Worm (Caenorhabditis elegans): Measurements from ENCODE around the gene T25E4.1.

T25E4.1 gene

ce11 chrII:5578714-5579113 lies 579 bp downstream of the T25E4.1 start:
- TF ChIP-seq unc-120 (tag; optimal IDR thresholded peaks at IDR 0.05; ENCODE audit: poor library complexity, severe bottlenecking) (no peak), mab-5 (tag; optimal IDR thresholded peaks at IDR 0.05) (no peak), mls-2 (tag; optimal IDR thresholded peaks at IDR 0.05) (no peak), ces-1 (GFP tag; optimal IDR thresholded peaks at IDR 0.05) (no peak), nhr-12 (tag; optimal IDR thresholded peaks at IDR 0.05) (no peak)

DNA sequence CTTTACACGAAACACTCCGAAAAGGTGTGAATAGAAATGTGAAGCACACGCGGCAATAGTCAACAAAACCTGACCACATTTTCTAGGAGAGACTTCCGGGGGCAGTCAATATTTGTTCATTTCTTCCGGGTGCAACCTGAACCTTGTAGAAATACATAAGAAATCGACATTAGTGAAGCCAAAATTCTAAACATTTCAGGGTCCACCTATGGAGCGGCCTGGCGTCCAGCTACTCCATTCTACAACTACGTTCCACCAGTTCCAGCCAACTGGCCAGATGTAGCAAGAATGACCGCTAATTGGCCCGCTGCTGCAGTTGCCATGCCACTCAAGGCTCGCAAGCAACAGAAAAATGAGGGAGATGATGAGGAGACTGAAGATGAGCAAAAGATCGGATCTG lies 1.1 kb downstream of the T25E4.1 start:
- TF ChIP-seq sem-2 (GFP tag; optimal IDR thresholded peaks at IDR 0.05) (no peak), pha-4 (tag; optimal IDR thresholded peaks at IDR 0.05) (peak; percentile 1)

- TF ChIP-seq pha-4 (tag; optimal IDR thresholded peaks at IDR 0.05) (no peak), nhr-76 (tag; optimal IDR thresholded peaks at IDR 0.05) (no peak), nhr-2 (tag; optimal IDR thresholded peaks at IDR 0.05) (no peak), ham-2 (GFP tag; optimal IDR thresholded peaks at IDR 0.05) (no peak), mls-2 (tag; optimal IDR thresholded peaks at IDR 0.05) (no peak), hlh-1 (tag; optimal IDR thresholded peaks at IDR 0.05) (no peak), nhr-237 (tag; optimal IDR thresholded peaks at IDR 0.05) (no peak), lin-32 (GFP tag; optimal IDR thresholded peaks at IDR 0.05) (no peak), ceh-43 (GFP tag; optimal IDR thresholded peaks at IDR 0.05) (no peak), M03D4.4 (tag; optimal IDR thresholded peaks at IDR 0.05) (no peak), cnd-1 (tag; optimal IDR thresholded peaks at IDR 0.05) (no peak), ces-1 (GFP tag; optimal IDR thresholded peaks at IDR 0.05) (no peak), flh-1 (GFP tag; optimal IDR thresholded peaks at IDR 0.05) (no peak), unc-120 (tag; optimal IDR thresholded peaks at IDR 0.05; ENCODE audit: poor library complexity, severe bottlenecking) (no peak)
Observed at ce11 chrII:5582309-5582708, 4.2 kb downstream of the T25E4.1 start, which contains the start of gene T25E4.2. Gene T25E4.2, minus strand, starts transcription at chrII:5582409.

ce11 chrII:5585788-5586187 lies 7.7 kb downstream of the T25E4.1 start, which contains the start of gene lys-8:
Gene lys-8, plus strand, starts transcription at chrII:5586178.
- no peak for TF ChIP-seq lin-13 (tag; optimal IDR thresholded peaks at IDR 0.05)
- TF ChIP-seq elt-1 (tag; optimal IDR thresholded peaks at IDR 0.05; ENCODE audit: borderline replicate concordance, insufficient read depth), result no peak
- no peak for TF ChIP-seq snpc-4 (tag; optimal IDR thresholded peaks at IDR 0.05)
- TF ChIP-seq drap-1 (GFP tag; optimal IDR thresholded peaks at IDR 0.05), result no peak
- no peak for TF ChIP-seq unc-39 (tag; optimal IDR thresholded peaks at IDR 0.05)
- TF ChIP-seq unc-62 (GFP tag; optimal IDR thresholded peaks at IDR 0.05), result no peak
- no peak for TF ChIP-seq nhr-2 (tag; optimal IDR thresholded peaks at IDR 0.05)
- TF ChIP-seq mab-5 (tag; optimal IDR thresholded peaks at IDR 0.05), result no peak
- TF ChIP-seq nhr-28 (tag; optimal IDR thresholded peaks at IDR 0.05), result no peak
- no peak for TF ChIP-seq ceh-83 (GFP tag; optimal IDR thresholded peaks at IDR 0.05)
- TF ChIP-seq ztf-11 (tag; optimal IDR thresholded peaks at IDR 0.05), result no peak
- TF ChIP-seq nhr-76 (tag; optimal IDR thresholded peaks at IDR 0.05), result no peak
- TF ChIP-seq bed-3 (GFP tag; optimal IDR thresholded peaks at IDR 0.05), result no peak
- no peak for TF ChIP-seq nhr-12 (tag; optimal IDR thresholded peaks at IDR 0.05)
- TF ChIP-seq flh-1 (GFP tag; optimal IDR thresholded peaks at IDR 0.05), result no peak
- no peak for TF ChIP-seq ces-1 (GFP tag; optimal IDR thresholded peaks at IDR 0.05)
- no peak for TF ChIP-seq sem-2 (GFP tag; optimal IDR thresholded peaks at IDR 0.05)
- TF ChIP-seq blmp-1 (tag; optimal IDR thresholded peaks at IDR 0.05), result no peak
- TF ChIP-seq lsy-2 (tag; optimal IDR thresholded peaks at IDR 0.05), result no peak
- TF ChIP-seq pha-4 (tag; optimal IDR thresholded peaks at IDR 0.05), result no peak

ce11 chrII:5587794-5588193 lies 9.7 kb downstream of the T25E4.1 start:
- TF ChIP-seq ces-1 (GFP tag; optimal IDR thresholded peaks at IDR 0.05) (no peak), elt-3 (tag; optimal IDR thresholded peaks at IDR 0.05) (no peak), mep-1 (tag; optimal IDR thresholded peaks at IDR 0.05) (no peak), ceh-83 (GFP tag; optimal IDR thresholded peaks at IDR 0.05) (no peak), blmp-1 (tag; optimal IDR thresholded peaks at IDR 0.05) (no peak), hlh-1 (tag; optimal IDR thresholded peaks at IDR 0.05) (no peak), mab-5 (tag; optimal IDR thresholded peaks at IDR 0.05) (no peak), lin-13 (tag; optimal IDR thresholded peaks at IDR 0.05) (no peak), pha-4 (tag; optimal IDR thresholded peaks at IDR 0.05) (no peak), lsy-2 (tag; optimal IDR thresholded peaks at IDR 0.05) (no peak), ceh-43 (GFP tag; optimal IDR thresholded peaks at IDR 0.05) (no peak), ceh-39 (tag; optimal IDR thresholded peaks at IDR 0.05) (no peak)
